Worm (Caenorhabditis elegans): Measurements from ENCODE around the gene clec-242.

ce11 chrV:17238799-17239198 lies 6.5 kb downstream of the clec-242 start, which contains the start of gene T19C9.8:
- no peak for TF ChIP-seq unc-39 (tag; optimal IDR thresholded peaks at IDR 0.05)
- TF ChIP-seq unc-62 (GFP tag; optimal IDR thresholded peaks at IDR 0.05), result no peak
- no peak for TF ChIP-seq zag-1 (tag; optimal IDR thresholded peaks at IDR 0.05)
- TF ChIP-seq egl-27 (tag; optimal IDR thresholded peaks at IDR 0.05), result no peak
- no peak for TF ChIP-seq nhr-25 (tag; optimal IDR thresholded peaks at IDR 0.05)
- TF ChIP-seq aly-2 (tag; optimal IDR thresholded peaks at IDR 0.05), result no peak
- TF ChIP-seq elt-1 (tag; optimal IDR thresholded peaks at IDR 0.05), result no peak
- no peak for TF ChIP-seq pha-4 (tag; optimal IDR thresholded peaks at IDR 0.05)
- TF ChIP-seq skn-1 (tag; optimal IDR thresholded peaks at IDR 0.05), result no peak
